Worm (Caenorhabditis elegans): ENCODE measurements around the gene zip-11.
A peak's percentile ranks its signal among the peaks of the same experiment; 100 is the strongest.

zip-11 gene

DNA sequence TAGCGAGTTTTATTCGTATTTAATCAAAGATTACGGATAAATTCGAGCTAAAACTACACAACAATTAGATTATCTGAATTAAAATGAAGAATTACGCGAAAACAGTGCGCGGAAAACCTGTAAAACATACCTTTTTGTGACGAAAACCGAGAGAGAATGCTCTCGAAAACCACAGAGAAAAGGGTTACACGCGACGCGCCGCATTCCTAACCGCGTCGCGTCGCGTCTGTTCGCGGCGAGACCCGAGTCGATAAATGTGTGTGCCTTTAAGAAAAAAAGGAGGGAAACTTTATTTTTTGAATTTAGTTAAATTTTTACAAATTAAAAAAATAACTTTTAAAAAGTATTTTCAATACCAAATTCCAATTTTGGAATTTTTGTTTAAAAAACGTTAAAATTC lies 27.6 kb downstream of the zip-11 start, which contains the start of gene hrpa-1 (continued):
- TF ChIP-seq dpl-1 (GFP tag; optimal IDR thresholded peaks at IDR 0.05): peak; percentile 96 to 98 (median 97)
- peak; percentile 88 for TF ChIP-seq C16A3.4 (tag; optimal IDR thresholded peaks at IDR 0.05)
- peak; percentile 34 for TF ChIP-seq ceh-90 (tag; optimal IDR thresholded peaks at IDR 0.05)
- no peak for TF ChIP-seq aly-2 (tag; optimal IDR thresholded peaks at IDR 0.05)
- peak; percentile 33 for TF ChIP-seq pax-3 (tag; optimal IDR thresholded peaks at IDR 0.05)
- peak; percentile 52 for TF ChIP-seq C04F5.9 (tag; optimal IDR thresholded peaks at IDR 0.05)
- TF ChIP-seq hlh-17 (GFP tag; optimal IDR thresholded peaks at IDR 0.05; ENCODE audit: borderline replicate concordance): no peak
- peak; percentile 87 for TF ChIP-seq nhr-85 (tag)
- TF ChIP-seq pqm-1 (tag; optimal IDR thresholded peaks at IDR 0.05): no peak
- peak; percentile 84 for TF ChIP-seq blmp-1 (tag; optimal IDR thresholded peaks at IDR 0.05)
- no peak for TF ChIP-seq Y116A8C.19 (tag; optimal IDR thresholded peaks at IDR 0.05; ENCODE audit: borderline replicate concordance)
- peak; percentile 88 for TF ChIP-seq tbx-2 (tag; optimal IDR thresholded peaks at IDR 0.05)
- TF ChIP-seq lin-35 (GFP tag; optimal IDR thresholded peaks at IDR 0.05): peak; percentile 96 to 97
- TF ChIP-seq nhr-90 (tag; optimal IDR thresholded peaks at IDR 0.05; ENCODE audit: poor library complexity): peak; percentile 80
- TF ChIP-seq mab-9 (GFP tag; IDR thresholded peaks at IDR 0.05): peak; percentile 55; the same call in 1 of the 2 replicates
- peak; percentile 88 for TF ChIP-seq nhr-19 (GFP tag; conservative IDR thresholded peaks at IDR 0.05)
- peak; percentile 12 for TF ChIP-seq zip-4 (GFP tag; optimal IDR thresholded peaks at IDR 0.05)
- TF ChIP-seq F16B12.6 (tag; optimal IDR thresholded peaks at IDR 0.05): peak; percentile 59
- no peak for TF ChIP-seq ama-1 (optimal IDR thresholded peaks at IDR 0.05)
- peak in 1 of 2 experiments; percentile 75 for TF ChIP-seq mdl-1 (tag; optimal IDR thresholded peaks at IDR 0.05)
- TF ChIP-seq ceh-63 (GFP tag; optimal IDR thresholded peaks at IDR 0.05): no peak
- no peak for TF ChIP-seq hpl-2 (GFP tag; optimal IDR thresholded peaks at IDR 0.05)
- TF ChIP-seq nhr-71 (tag; optimal IDR thresholded peaks at IDR 0.05): peak; percentile 93
- TF ChIP-seq lin-14 (GFP tag; optimal IDR thresholded peaks at IDR 0.05): peak; percentile 87
- TF ChIP-seq elt-2 (tag; optimal IDR thresholded peaks at IDR 0.05): peak; percentile 8
- TF ChIP-seq nhr-77 (tag; optimal IDR thresholded peaks at IDR 0.05): peak; percentile 73
- TF ChIP-seq ztf-4 (tag; optimal IDR thresholded peaks at IDR 0.05): peak; percentile 26
- no peak for TF ChIP-seq sup-37 (GFP tag; optimal IDR thresholded peaks at IDR 0.05)
- TF ChIP-seq snpc-4 (tag; optimal IDR thresholded peaks at IDR 0.05): peak; percentile 68
- peak; percentile 75 for TF ChIP-seq jun-1 (tag; optimal IDR thresholded peaks at IDR 0.05)
- TF ChIP-seq mef-2 (tag; optimal IDR thresholded peaks at IDR 0.05): peak; percentile 23
- peak; percentile 36 for TF ChIP-seq fkh-4 (tag; optimal IDR thresholded peaks at IDR 0.05; ENCODE audit: borderline replicate concordance)
- TF ChIP-seq nhr-237 (tag; optimal IDR thresholded peaks at IDR 0.05): peak; percentile 40
- peak; percentile 89 for TF ChIP-seq snu-23 (GFP tag; optimal IDR thresholded peaks at IDR 0.05)
- peak; percentile 77 for TF ChIP-seq egl-13 (tag; optimal IDR thresholded peaks at IDR 0.05)
- TF ChIP-seq ets-5 (GFP tag; IDR thresholded peaks at IDR 0.05): no peak
- peak; percentile 97 to 99 for TF ChIP-seq efl-1 (optimal IDR thresholded peaks at IDR 0.05)
- TF ChIP-seq efl-1 (GFP tag; optimal IDR thresholded peaks at IDR 0.05 in 1 of 2): peak; percentile 96 to 99
- TF ChIP-seq tlp-1 (tag; optimal IDR thresholded peaks at IDR 0.05): no peak
- peak; percentile 31 for TF ChIP-seq zag-1 (tag; optimal IDR thresholded peaks at IDR 0.05)
- TF ChIP-seq fos-1 (tag; optimal IDR thresholded peaks at IDR 0.05): peak; percentile 76
- peak; percentile 85 for TF ChIP-seq unc-86 (tag; optimal IDR thresholded peaks at IDR 0.05)
- TF ChIP-seq xbp-1 (tag; optimal IDR thresholded peaks at IDR 0.05): peak; percentile 88
- TF ChIP-seq unc-130 (tag; optimal IDR thresholded peaks at IDR 0.05): peak; percentile 29
- peak; percentile 94 to 97 for TF ChIP-seq lsy-2 (tag; optimal IDR thresholded peaks at IDR 0.05)

DNA sequence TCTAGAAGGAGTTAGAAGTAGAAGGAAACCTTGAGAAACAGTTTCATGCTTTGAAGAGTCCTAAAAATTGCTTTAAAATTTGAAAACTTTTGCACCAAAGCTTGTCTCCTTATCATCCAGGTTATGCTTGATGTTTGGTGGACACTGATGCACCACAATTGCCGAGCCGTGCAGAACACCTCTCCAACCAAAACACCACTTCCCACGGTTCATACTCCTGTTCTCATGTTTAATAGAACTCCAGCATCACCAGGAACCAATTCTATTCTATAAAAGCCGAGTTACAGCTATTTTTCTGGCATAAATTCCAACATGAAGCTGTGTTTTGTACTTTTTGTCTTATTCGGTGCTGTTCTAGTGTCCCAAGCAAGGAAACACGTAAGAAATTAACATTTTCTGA lies 30.1 kb downstream of the zip-11 start, which contains the start of gene F42A6.2:
TSS of gene F42A6.2 (plus strand) at position 301 of the 400 bp plus-strand sequence.
- TF ChIP-seq nhr-20 (tag; optimal IDR thresholded peaks at IDR 0.05) (no peak), mep-1 (tag; optimal IDR thresholded peaks at IDR 0.05) (no peak), alr-1 (tag; optimal IDR thresholded peaks at IDR 0.05; ENCODE audit: borderline replicate concordance) (no peak), nhr-84 (tag; optimal IDR thresholded peaks at IDR 0.05) (no peak), Y116A8C.19 (tag; optimal IDR thresholded peaks at IDR 0.05; ENCODE audit: borderline replicate concordance) (no peak), jun-1 (tag; optimal IDR thresholded peaks at IDR 0.05) (no peak), C16A3.4 (tag; optimal IDR thresholded peaks at IDR 0.05) (no peak), ztf-11 (tag; optimal IDR thresholded peaks at IDR 0.05) (no peak), pqm-1 (tag; optimal IDR thresholded peaks at IDR 0.05) (no peak), fkh-10 (GFP tag; optimal IDR thresholded peaks at IDR 0.05) (no peak), swsn-7 (tag; optimal IDR thresholded peaks at IDR 0.05) (no peak), unc-98 (GFP tag; IDR thresholded peaks at IDR 0.05) (no peak), hlh-17 (GFP tag; optimal IDR thresholded peaks at IDR 0.05; ENCODE audit: borderline replicate concordance) (no peak), isw-1 (GFP tag; IDR thresholded peaks at IDR 0.05) (no peak)

Data from whole organism, L1 larva.